Fruit fly (Drosophila melanogaster): ENCODE measurements around the gene RfC3.

- TF ChIP-seq fd96Ca (GFP tag; IDR thresholded peaks at IDR 0.05) (no peak), EcR (GFP tag; optimal IDR thresholded peaks at IDR 0.05) (no peak)
These were observed 3.9 kb downstream of the RfC3 start, which contains the start of the genes pie and Wdfy2 for dm6 chr2L:10422643-10423606.
